Fruit fly (Drosophila melanogaster): ENCODE results near the gene Tgs1.

dm6 chr3R:18234699-18235257 is 20.6 kb upstream of the Tgs1 start:
- TF ChIP-seq CG34367 (tag; optimal IDR thresholded peaks at IDR 0.05) (no peak), CG10348 (GFP tag; IDR thresholded peaks at IDR 0.05) (no peak), CG9948 (tag; optimal IDR thresholded peaks at IDR 0.05) (no peak), CG14655 (GFP tag; optimal IDR thresholded peaks at IDR 0.05) (no peak), gl (tag; optimal IDR thresholded peaks at IDR 0.05) (no peak), CG17806 (tag; optimal IDR thresholded peaks at IDR 0.05) (no peak), CG13204 (GFP tag; optimal IDR thresholded peaks at IDR 0.05) (no peak), rn (GFP tag; IDR thresholded peaks at IDR 0.05) (no peak), CG4496 (GFP tag; IDR thresholded peaks at IDR 0.05) (no peak), CG12605 (GFP tag; IDR thresholded peaks at IDR 0.05) (no peak)

Data from whole organism, pupa.